Worm (Caenorhabditis elegans): ENCODE data around the gene R03G8.1.

Gene R03G8.1

DNA sequence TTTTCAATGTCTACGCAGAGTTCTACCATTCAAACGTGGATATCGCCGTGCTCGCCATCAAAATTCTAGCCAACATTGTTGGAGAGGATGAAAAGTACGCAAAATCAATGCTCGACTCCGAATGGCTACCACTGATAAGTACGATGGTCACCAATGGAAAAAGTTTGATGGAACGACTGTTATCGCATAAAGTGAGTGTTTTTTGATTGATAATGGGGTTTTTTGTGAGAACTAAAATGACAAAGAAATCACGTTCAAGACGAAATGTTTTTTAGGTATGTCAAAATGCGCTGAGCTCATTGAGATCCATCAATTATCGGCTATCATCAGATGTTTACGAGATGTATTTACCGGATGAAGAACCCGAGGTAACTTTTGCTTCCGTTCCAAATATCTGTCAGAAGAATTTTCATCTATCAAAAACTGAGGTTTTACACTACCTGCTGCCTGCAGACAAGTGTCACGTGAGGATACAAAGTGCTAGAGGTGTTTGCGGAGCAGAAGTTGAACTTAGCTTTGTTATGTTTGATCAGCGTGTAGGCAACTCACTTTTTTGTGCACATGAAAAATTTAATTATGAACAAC, 21.9 kb downstream of the R03G8.1 start:
- TF ChIP-seq nhr-43 (tag; optimal IDR thresholded peaks at IDR 0.05; ENCODE audit: poor library complexity, severe bottlenecking) (no peak), nhr-76 (tag; optimal IDR thresholded peaks at IDR 0.05) (no peak), lin-15B (tag; optimal IDR thresholded peaks at IDR 0.05) (no peak), nhr-23 (tag; optimal IDR thresholded peaks at IDR 0.05) (no peak), egl-27 (tag; optimal IDR thresholded peaks at IDR 0.05) (no peak), jun-1 (tag; optimal IDR thresholded peaks at IDR 0.05) (peak; percentile 7), daf-12 (tag; optimal IDR thresholded peaks at IDR 0.05) (no peak), elt-2 (tag; optimal IDR thresholded peaks at IDR 0.05) (peak; percentile 80), nhr-237 (tag; optimal IDR thresholded peaks at IDR 0.05) (no peak), nfya-1 (tag; optimal IDR thresholded peaks at IDR 0.05; ENCODE audit: insufficient read depth) (peak; percentile 22)

DNA sequence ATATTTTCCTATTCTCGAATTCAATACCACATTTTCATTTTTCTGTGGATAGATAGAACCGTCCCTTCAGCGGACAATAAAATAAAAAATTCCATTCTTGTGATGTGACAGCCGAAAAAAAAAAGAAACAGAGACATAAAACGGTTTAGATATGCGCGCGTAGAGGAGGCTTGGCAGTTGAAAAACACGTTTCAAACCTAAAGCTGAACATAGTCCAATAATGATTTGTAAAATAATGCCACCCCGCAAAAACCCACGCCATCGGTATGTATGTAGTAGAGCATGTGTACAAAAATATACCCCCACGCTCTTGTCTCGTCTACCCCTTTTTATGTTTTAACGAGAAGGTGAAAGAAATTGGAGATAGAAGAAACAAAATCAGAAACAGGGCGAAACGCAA, 24.3 kb downstream of the R03G8.1 start:
- TF ChIP-seq fkh-10 (GFP tag; optimal IDR thresholded peaks at IDR 0.05) (no peak), eor-1 (tag; optimal IDR thresholded peaks at IDR 0.05) (no peak), elt-1 (tag; optimal IDR thresholded peaks at IDR 0.05) (no peak), ZK546.5 (tag; optimal IDR thresholded peaks at IDR 0.05) (no peak), egl-5 (tag; optimal IDR thresholded peaks at IDR 0.05) (peak; percentile 9), elt-2 (tag; optimal IDR thresholded peaks at IDR 0.05) (peak; percentile 11), nhr-25 (tag; optimal IDR thresholded peaks at IDR 0.05) (no peak), ama-1 (optimal IDR thresholded peaks at IDR 0.05) (peak; percentile 94)

DNA sequence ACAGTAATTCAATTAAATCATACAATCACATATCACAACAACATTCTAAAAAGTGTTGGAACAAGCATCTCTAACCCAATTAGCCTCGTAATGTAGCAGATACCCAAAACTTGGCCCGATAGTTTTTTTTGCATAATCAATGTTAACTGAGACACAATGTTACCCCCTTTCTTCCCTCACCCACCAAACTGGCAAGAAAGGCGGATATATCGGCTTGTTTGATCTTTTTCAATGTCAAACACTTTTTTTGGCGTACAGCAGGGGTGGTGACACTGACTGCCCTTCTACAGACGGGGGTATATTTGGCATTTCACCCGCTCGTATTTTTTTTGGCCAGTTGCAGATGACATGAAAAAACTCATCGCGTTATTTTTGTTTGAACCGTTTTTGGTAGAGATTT, 25.6 kb downstream of the R03G8.1 start:
- TF ChIP-seq nhr-25 (tag; optimal IDR thresholded peaks at IDR 0.05) = peak; percentile 72
- no peak for TF ChIP-seq ztf-4 (tag; optimal IDR thresholded peaks at IDR 0.05)

DNA sequence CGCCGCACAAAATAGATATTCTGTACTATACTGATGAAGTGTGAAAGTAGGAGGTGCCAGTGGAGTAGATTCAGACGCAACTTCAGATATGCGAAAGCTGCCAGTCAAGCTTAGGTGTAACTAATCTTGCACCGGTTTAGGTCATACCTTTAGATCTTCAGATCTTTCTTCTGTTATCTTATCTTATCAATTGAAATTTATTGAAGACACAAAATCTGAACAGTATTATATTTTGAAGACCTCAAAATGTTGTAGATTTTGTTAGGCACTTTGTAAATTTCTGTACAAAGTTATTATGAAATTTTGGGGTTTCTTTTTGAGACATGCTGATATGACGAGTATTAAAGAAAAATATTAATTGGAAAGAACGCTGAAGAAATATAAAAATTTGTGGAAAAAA, 28.3 kb downstream of the R03G8.1 start:
- TF ChIP-seq fkh-2 (tag; optimal IDR thresholded peaks at IDR 0.05) (no peak), elt-3 (tag; optimal IDR thresholded peaks at IDR 0.05) (peak in 1 of 3 experiments; percentile 48)

DNA sequence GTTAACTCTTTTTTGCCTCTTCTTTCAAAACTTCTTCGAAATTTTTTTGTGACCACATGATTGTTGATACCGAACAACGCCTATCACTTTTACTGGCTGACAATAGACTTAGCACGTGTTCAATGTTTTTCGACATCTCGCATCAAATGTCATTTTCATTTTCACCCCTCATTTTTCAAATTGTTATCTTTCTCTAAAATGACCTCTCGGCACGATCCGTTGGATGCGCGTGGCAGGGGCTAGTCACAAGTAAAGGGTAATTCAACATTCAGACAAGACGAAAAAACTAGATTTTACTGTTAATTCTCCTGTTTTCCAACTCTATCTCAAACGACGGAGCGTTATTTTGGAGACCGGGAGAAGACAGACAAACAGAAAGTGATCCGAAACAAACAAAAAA, 29.1 kb downstream of the R03G8.1 start, which contains the start of gene F17H10.2:
TSS of gene F17H10.2 (plus strand) at position 316 of the 400 bp plus-strand sequence.
- TF ChIP-seq fkh-2 (tag; optimal IDR thresholded peaks at IDR 0.05) (no peak), zag-1 (tag; optimal IDR thresholded peaks at IDR 0.05) (no peak), elt-2 (tag; optimal IDR thresholded peaks at IDR 0.05) (no peak), lin-15B (tag; optimal IDR thresholded peaks at IDR 0.05) (no peak), nhr-43 (tag; optimal IDR thresholded peaks at IDR 0.05; ENCODE audit: poor library complexity, severe bottlenecking) (peak; percentile 12), tbx-2 (tag; optimal IDR thresholded peaks at IDR 0.05) (no peak), nhr-25 (tag; optimal IDR thresholded peaks at IDR 0.05) (peak; percentile 63), nhr-67 (tag; optimal IDR thresholded peaks at IDR 0.05) (no peak), unc-62 (GFP tag; optimal IDR thresholded peaks at IDR 0.05) (no peak), mdl-1 (tag; optimal IDR thresholded peaks at IDR 0.05) (no peak), nhr-237 (tag; optimal IDR thresholded peaks at IDR 0.05) (no peak), eor-1 (tag; optimal IDR thresholded peaks at IDR 0.05) (no peak)

DNA sequence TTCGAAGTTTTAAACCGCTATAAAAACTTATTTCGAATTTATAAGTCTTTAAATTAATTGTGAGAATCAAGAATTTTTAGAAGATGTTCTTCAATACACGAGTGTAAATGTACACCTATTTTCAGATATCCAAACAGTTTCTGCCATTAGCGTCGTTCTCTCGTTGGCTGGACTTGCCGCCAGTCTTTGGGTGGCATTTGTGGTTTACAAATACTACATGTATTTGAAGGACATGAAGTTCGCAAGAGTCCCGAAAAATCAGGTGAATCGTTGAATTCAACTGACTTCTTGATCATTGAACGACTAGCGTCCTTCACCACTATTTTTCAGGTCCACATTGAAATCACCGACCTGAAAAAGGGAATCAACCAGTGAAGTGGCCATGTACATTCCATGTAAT, 31.3 kb downstream of the R03G8.1 start:
- TF ChIP-seq elt-1 (tag; optimal IDR thresholded peaks at IDR 0.05) (no peak), egl-27 (tag; optimal IDR thresholded peaks at IDR 0.05) (no peak), pqm-1 (tag; optimal IDR thresholded peaks at IDR 0.05) (no peak), tbx-2 (tag; optimal IDR thresholded peaks at IDR 0.05) (no peak), nhr-28 (tag; optimal IDR thresholded peaks at IDR 0.05) (no peak), lin-15B (tag; optimal IDR thresholded peaks at IDR 0.05) (no peak), ZK546.5 (tag; optimal IDR thresholded peaks at IDR 0.05) (no peak), egl-5 (tag; optimal IDR thresholded peaks at IDR 0.05) (no peak), unc-62 (GFP tag; optimal IDR thresholded peaks at IDR 0.05) (no peak), nhr-11 (tag; optimal IDR thresholded peaks at IDR 0.05) (no peak), elt-2 (tag; optimal IDR thresholded peaks at IDR 0.05) (no peak), ztf-4 (tag; optimal IDR thresholded peaks at IDR 0.05) (no peak), ceh-28 (tag; optimal IDR thresholded peaks at IDR 0.05) (no peak), ama-1 (optimal IDR thresholded peaks at IDR 0.05) (no peak), eor-1 (tag; optimal IDR thresholded peaks at IDR 0.05) (no peak), mdl-1 (tag; optimal IDR thresholded peaks at IDR 0.05) (no peak), nfya-1 (tag; optimal IDR thresholded peaks at IDR 0.05; ENCODE audit: insufficient read depth) (no peak), nhr-43 (tag; optimal IDR thresholded peaks at IDR 0.05; ENCODE audit: poor library complexity, severe bottlenecking) (no peak), R02D3.7 (tag; optimal IDR thresholded peaks at IDR 0.05) (no peak), nhr-23 (tag; optimal IDR thresholded peaks at IDR 0.05) (no peak)
